Fruit fly (Drosophila melanogaster) whole organism, embryonic: Measurements from ENCODE around the gene CG15888.
A peak's percentile ranks its signal among the peaks of the same experiment; 100 is the strongest.

ENCODE experiments used
- Atf-2 ChIP-seq: fragments of 200-800 bp; sonication (Bioruptor generic); optimal IDR thresholded peaks from 2 replicates; lab custom pipeline; 2016; ENCODE audit warnings: missing biosample characterization, missing genetic modification characterization
- B-H2 ChIP-seq: fragments of 200-800 bp; sonication (Bioruptor generic); optimal IDR thresholded peaks from 2 replicates; lab custom pipeline; 2018; ENCODE audit warnings: missing biosample characterization, mild to moderate bottlenecking, missing genetic modification characterization
- CG11247 ChIP-seq: fragments of 200-800 bp; sonication (Bioruptor generic); IDR thresholded peaks from 2 replicates; pipeline ENCODE4 v1.3.6; 2022; ENCODE audit warnings: missing biosample characterization, missing genetic modification characterization
- CG11398 ChIP-seq: fragments of 200-800 bp; sonication (Bioruptor generic); optimal IDR thresholded peaks from 2 replicates; lab custom pipeline; 2016; ENCODE audit warnings: missing biosample characterization, missing genetic modification characterization
- CG11456 ChIP-seq: fragments of 200-800 bp; sonication (Bioruptor generic); IDR thresholded peaks from 3 replicates; pipeline ENCODE4 v1.3.6; 2022; ENCODE audit warnings: missing biosample characterization, missing genetic modification characterization
- CG12299 ChIP-seq: fragments of 200-800 bp; sonication (Bioruptor generic); optimal IDR thresholded peaks from 2 replicates; lab custom pipeline; 2018; ENCODE audit warnings: missing biosample characterization, mild to moderate bottlenecking, missing genetic modification characterization
- CG13424 ChIP-seq: fragments of 200-800 bp; sonication (Bioruptor generic); optimal IDR thresholded peaks from 2 replicates; lab custom pipeline; 2019; ENCODE audit warnings: missing biosample characterization, mild to moderate bottlenecking, missing genetic modification characterization, moderate library complexity
- CG13894 ChIP-seq: fragments of 200-800 bp; sonication (Bioruptor generic); optimal IDR thresholded peaks from 3 replicates; lab custom pipeline; 2018; ENCODE audit warnings: missing biosample characterization, mild to moderate bottlenecking, missing genetic modification characterization, moderate library complexity
- CG14014 ChIP-seq: fragments of 200-800 bp; sonication (Bioruptor generic); IDR thresholded peaks from 2 replicates; pipeline ENCODE4 v1.3.6; 2022; ENCODE audit warnings: missing biosample characterization, missing genetic modification characterization
- CG15073 ChIP-seq: fragments of 200-800 bp; sonication (Bioruptor generic); optimal IDR thresholded peaks from 2 replicates; lab custom pipeline; 2016; ENCODE audit warnings: missing biosample characterization, missing genetic modification characterization
- CG17328 ChIP-seq: fragments of 200-800 bp; sonication (Bioruptor generic); IDR thresholded peaks from 2 replicates; pipeline ENCODE4 v1.3.6; 2022; ENCODE audit warnings: missing biosample characterization, missing genetic modification characterization
- CG17361 ChIP-seq: fragments of 200-800 bp; sonication (Bioruptor generic); IDR thresholded peaks from 3 replicates; pipeline ENCODE4 v1.3.6; 2022; ENCODE audit warnings: missing biosample characterization, missing genetic modification characterization
- CG17802 ChIP-seq: fragments of 200-800 bp; sonication (Bioruptor generic); optimal IDR thresholded peaks from 2 replicates; lab custom pipeline; 2018; ENCODE audit warnings: missing biosample characterization, mild to moderate bottlenecking, missing genetic modification characterization, moderate library complexity
- CG33213 ChIP-seq: fragments of 200-800 bp; sonication (Bioruptor generic); optimal IDR thresholded peaks from 3 replicates; lab custom pipeline; 2016; ENCODE audit warnings: missing biosample characterization, missing genetic modification characterization
- CG3407 ChIP-seq: fragments of 200-800 bp; sonication (Bioruptor generic); optimal IDR thresholded peaks from 2 replicates; lab custom pipeline; 2018; ENCODE audit warnings: missing biosample characterization, mild to moderate bottlenecking, missing genetic modification characterization
- CG4282 ChIP-seq: fragments of 200-800 bp; sonication (Bioruptor generic); optimal IDR thresholded peaks from 2 replicates; lab custom pipeline; 2016; ENCODE audit warnings: missing biosample characterization, missing genetic modification characterization
- CG5245 ChIP-seq: fragments of 200-800 bp; sonication (Bioruptor generic); optimal IDR thresholded peaks from 3 replicates; lab custom pipeline; 2016; ENCODE audit warnings: missing biosample characterization, missing genetic modification characterization
- CG6175 ChIP-seq: fragments of 200-800 bp; sonication (Bioruptor generic); IDR thresholded peaks from 3 replicates; pipeline ENCODE4 v1.3.6; 2022; ENCODE audit warnings: missing biosample characterization, missing genetic modification characterization
- CG7745 ChIP-seq: fragments of 200-800 bp; sonication (Bioruptor generic); optimal IDR thresholded peaks from 2 replicates; lab custom pipeline; 2018; ENCODE audit warnings: missing biosample characterization, mild to moderate bottlenecking, missing genetic modification characterization, moderate library complexity
- CG7987 ChIP-seq: fragments of 200-800 bp; sonication (Bioruptor generic); optimal IDR thresholded peaks from 2 replicates; lab custom pipeline; 2018; ENCODE audit warnings: missing biosample characterization, mild to moderate bottlenecking, missing genetic modification characterization, moderate library complexity
- CG8359 ChIP-seq: fragments of 200-800 bp; sonication (Bioruptor generic); optimal IDR thresholded peaks from 2 replicates; lab custom pipeline; 2017; ENCODE audit warnings: missing biosample characterization, mild to moderate bottlenecking, missing genetic modification characterization, borderline replicate concordance
- CG9215 ChIP-seq: fragments of 200-800 bp; sonication (Bioruptor generic); IDR thresholded peaks from 2 replicates; pipeline ENCODE4 v1.3.6; 2022; ENCODE audit warnings: missing biosample characterization, missing genetic modification characterization
- CG9609 ChIP-seq: fragments of 200-800 bp; sonication (Bioruptor generic); optimal IDR thresholded peaks from 3 replicates; lab custom pipeline; 2016; ENCODE audit warnings: missing biosample characterization, missing genetic modification characterization
- CG9932 ChIP-seq: fragments of 200-800 bp; sonication (Bioruptor generic); IDR thresholded peaks from 2 replicates; pipeline ENCODE4 v1.3.6; 2022; ENCODE audit warnings: missing biosample characterization, missing genetic modification characterization
- Dad ChIP-seq: fragments of 200-800 bp; sonication (Bioruptor generic); optimal IDR thresholded peaks from 3 replicates; lab custom pipeline; 2016; ENCODE audit warnings: missing biosample characterization, missing genetic modification characterization
- Hr78 ChIP-seq, 2 experiments: fragments of 200-800 bp in 1 of 2; fragments of >200 bp in 1 of 2; sonication (Bioruptor generic) in 1 of 2; optimal IDR thresholded peaks; 2 replicates each; lab custom pipeline; 2017 to 2019; ENCODE audit warnings: missing biosample characterization in 2 of 2, missing genetic modification characterization in 2 of 2, mild to moderate bottlenecking in 1 of 2, moderate library complexity in 1 of 2
- Kr ChIP-seq: fragments of 200-800 bp; sonication (Bioruptor generic); optimal IDR thresholded peaks from 2 replicates; lab custom pipeline; 2017; ENCODE audit warnings: missing biosample characterization, mild to moderate bottlenecking, missing genetic modification characterization
- Mad ChIP-seq: fragments of 200-800 bp; sonication (Bioruptor generic); optimal IDR thresholded peaks from 2 replicates; lab custom pipeline; 2016; ENCODE audit warnings: missing biosample characterization, missing genetic modification characterization
- Poxn ChIP-seq: fragments of 200-800 bp; sonication (Bioruptor generic); IDR thresholded peaks from 2 replicates; pipeline ENCODE4 v1.3.6; 2022; ENCODE audit warnings: missing biosample characterization, missing genetic modification characterization
- Sox100B ChIP-seq: fragments of 200-800 bp; sonication (Bioruptor generic); optimal IDR thresholded peaks from 3 replicates; lab custom pipeline; 2018; ENCODE audit warnings: missing biosample characterization, mild to moderate bottlenecking, missing genetic modification characterization
- Trl ChIP-seq, 3 experiments: fragments of >200 bp in 2 of 3; fragments of 200-800 bp in 1 of 3; sonication (Bioruptor generic) in 1 of 3; optimal IDR thresholded peaks; 2 replicates in 1 of 3; 3 replicates in 2 of 3; lab custom pipeline; 2016 to 2017; ENCODE audit warnings: missing biosample characterization in 1 of 3, missing genetic modification characterization in 1 of 3
- ase ChIP-seq: fragments of 200-800 bp; sonication (Bioruptor generic); IDR thresholded peaks from 3 replicates; pipeline ENCODE4 v1.3.6; 2022; ENCODE audit warnings: missing biosample characterization, missing genetic modification characterization
- bbx ChIP-seq: fragments of 200-800 bp; sonication (Bioruptor generic); IDR thresholded peaks from 2 replicates; pipeline ENCODE4 v1.3.6; 2022; ENCODE audit warnings: missing biosample characterization, missing genetic modification characterization; ENCODE audit not compliant: partially characterized antibody
- bcd ChIP-seq: fragments of 200-800 bp; sonication (Bioruptor generic); optimal IDR thresholded peaks from 2 replicates; lab custom pipeline; 2017; ENCODE audit warnings: missing biosample characterization, mild to moderate bottlenecking, missing genetic modification characterization
- corto ChIP-seq: fragments of 200-800 bp; sonication (Bioruptor generic); optimal IDR thresholded peaks from 2 replicates; lab custom pipeline; 2016; ENCODE audit warnings: missing biosample characterization, mild to moderate bottlenecking, missing genetic modification characterization, moderate library complexity
- dan ChIP-seq: fragments of 200-800 bp; sonication (Bioruptor generic); IDR thresholded peaks from 2 replicates; pipeline ENCODE4 v1.3.6; 2022; ENCODE audit warnings: missing biosample characterization, missing genetic modification characterization
- eve ChIP-seq, 2 experiments: fragments of >200 bp; optimal IDR thresholded peaks; 2 replicates each; lab custom pipeline; 2017; ENCODE audit warnings: missing biosample characterization in 2 of 2, missing genetic modification characterization in 2 of 2
- ewg ChIP-seq: fragments of 200-800 bp; sonication (Bioruptor generic); optimal IDR thresholded peaks from 3 replicates; lab custom pipeline; 2017; ENCODE audit warnings: mild to moderate bottlenecking, missing biosample characterization, missing genetic modification reagents, missing genetic modification characterization
- h ChIP-seq: fragments of >200 bp; optimal IDR thresholded peaks from 2 replicates; lab custom pipeline; 2017
- ken ChIP-seq: fragments of 200-800 bp; sonication (Bioruptor generic); IDR thresholded peaks from 3 replicates; pipeline ENCODE4 v1.3.6; 2022; ENCODE audit warnings: missing biosample characterization, missing genetic modification characterization
- pb ChIP-seq: fragments of 200-800 bp; sonication (Bioruptor generic); optimal IDR thresholded peaks from 3 replicates; lab custom pipeline; 2016; ENCODE audit warnings: missing biosample characterization, missing genetic modification characterization
- pita ChIP-seq: fragments of 200-800 bp; sonication (Bioruptor generic); optimal IDR thresholded peaks from 2 replicates; lab custom pipeline; 2017; ENCODE audit warnings: missing biosample characterization, mild to moderate bottlenecking, missing genetic modification characterization
- sens ChIP-seq: fragments of 200-800 bp; sonication (Bioruptor generic); peaks from one replicate; lab custom pipeline; 2016; ENCODE audit warnings: missing biosample characterization, missing genetic modification characterization
- sisA ChIP-seq: fragments of 200-800 bp; sonication (Bioruptor generic); IDR thresholded peaks from 2 replicates; pipeline ENCODE4 v1.3.6; 2022; ENCODE audit warnings: missing biosample characterization, missing genetic modification characterization
- tap ChIP-seq: fragments of 200-800 bp; optimal IDR thresholded peaks from 3 replicates; lab custom pipeline; 2019; ENCODE audit warnings: missing biosample characterization, mild to moderate bottlenecking, missing genetic modification characterization, moderate library complexity
- tll ChIP-seq, 2 experiments: fragments of 200-800 bp in 1 of 2; fragments of >200 bp in 1 of 2; sonication (Bioruptor generic) in 1 of 2; optimal IDR thresholded peaks; 2 replicates each; lab custom pipeline; 2017 to 2019; ENCODE audit warnings: missing biosample characterization in 2 of 2, missing genetic modification characterization in 2 of 2, mild to moderate bottlenecking in 1 of 2, moderate library complexity in 1 of 2
- unpg ChIP-seq: fragments of 200-800 bp; sonication (Bioruptor generic); optimal IDR thresholded peaks from 3 replicates; lab custom pipeline; 2018; ENCODE audit warnings: missing biosample characterization, mild to moderate bottlenecking, missing genetic modification characterization, moderate library complexity
- zen2 ChIP-seq: fragments of 200-800 bp; sonication (Bioruptor generic); IDR thresholded peaks from 3 replicates; pipeline ENCODE4 v1.3.6; 2022; ENCODE audit warnings: missing biosample characterization, missing genetic modification characterization; ENCODE audit not compliant: partially characterized antibody

CG15888 gene

dm6 chr3R:13319170-13319569, 32.8 kb upstream of the CG15888 start, which contains the start of gene CG45080:
TSS of gene CG45080 (minus strand) at chr3R:13319270.
- TF ChIP-seq CG11456 (GFP tag; lab: Robert Waterston, UW), result 0 out of 3 replicates have a peak, but pooled peaks have one; percentile 13
- no peak for TF ChIP-seq Sox100B (GFP tag; lab: Kevin White, UChicago)

DNA sequence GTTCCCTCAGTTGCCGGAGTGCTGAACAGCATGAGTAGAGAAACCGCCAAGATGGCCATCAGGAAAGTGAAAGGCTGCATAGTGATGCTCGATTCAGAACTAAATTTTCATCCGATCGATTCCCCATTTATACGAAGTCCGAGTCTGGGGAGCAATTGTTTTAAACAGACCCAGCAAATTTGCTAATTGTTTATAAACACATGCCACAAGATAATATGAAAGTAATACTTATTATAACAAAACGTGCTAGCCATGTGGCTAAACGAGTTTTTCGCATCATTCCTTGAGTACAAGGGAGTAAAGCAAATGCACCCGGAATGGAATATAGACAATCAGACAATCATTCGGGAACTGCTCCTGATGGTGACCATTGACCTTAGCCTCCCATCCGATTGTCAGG, 26.8 kb upstream of the CG15888 start, which contains the start of gene CG44142:
CG44142 (minus strand) TSS at position 101 of the 400 bp plus-strand sequence.
- TF ChIP-seq CG14014, result no peak
- TF ChIP-seq bbx (GFP tag; lab: Robert Waterston, UW), result no peak
- TF ChIP-seq Mad, result no peak
- TF ChIP-seq Kr, result no peak
- TF ChIP-seq tll (GFP tag; optimal IDR thresholded peaks at IDR 0.05; lab: Kevin White, UChicago), result no peak
- no peak for TF ChIP-seq CG7987 (GFP tag; lab: Kevin White, UChicago)
- no peak for TF ChIP-seq sisA (GFP tag; lab: Robert Waterston, UW)
- TF ChIP-seq CG3407 (GFP tag; lab: Kevin White, UChicago), result no peak
- no peak for TF ChIP-seq ase (GFP tag; lab: Robert Waterston, UW)
- TF ChIP-seq CG17802 (tag; lab: Kevin White, UChicago), result no peak
- TF ChIP-seq CG11247 (GFP tag; lab: Robert Waterston, UW), result no peak
- no peak for TF ChIP-seq CG6175 (GFP tag; lab: Robert Waterston, UW)
- no peak for TF ChIP-seq CG5245 (GFP tag; lab: Kevin White, UChicago)
- TF ChIP-seq unpg, result no peak
- TF ChIP-seq CG9215 (GFP tag; lab: Robert Waterston, UW), result no peak
- no peak for TF ChIP-seq CG33213 (GFP tag; lab: Kevin White, UChicago)
- no peak for TF ChIP-seq CG12299 (tag; lab: Kevin White, UChicago)

dm6 chr3R:13309133-13309711, 22.9 kb upstream of the CG15888 start:
- no peak for TF ChIP-seq Trl (optimal IDR thresholded peaks at IDR 0.05; lab: Kevin White, UChicago)
- no peak for TF ChIP-seq Trl (GFP tag; optimal IDR thresholded peaks at IDR 0.05; lab: Kevin White, UChicago)
- no peak for TF ChIP-seq CG15073 (GFP tag; lab: Kevin White, UChicago)
- TF ChIP-seq bcd (GFP tag; lab: Kevin White, UChicago), result no peak
- no peak for TF ChIP-seq CG4282 (GFP tag; lab: Kevin White, UChicago)
- TF ChIP-seq pita, result peak; percentile 47
- TF ChIP-seq Poxn (GFP tag; lab: Robert Waterston, UW), result no peak
- TF ChIP-seq Atf-2 (GFP tag; lab: Kevin White, UChicago), result no peak
- TF ChIP-seq CG8359 (GFP tag; lab: Kevin White, UChicago), result no peak
- TF ChIP-seq CG13894 (tag; lab: Kevin White, UChicago), result no peak
- no peak for TF ChIP-seq ken (GFP tag; lab: Robert Waterston, UW)
- no peak for TF ChIP-seq pb (GFP tag; lab: Kevin White, UChicago)
- TF ChIP-seq dan (GFP tag; lab: Robert Waterston, UW), result no peak
- no peak for TF ChIP-seq CG11398
- no peak for TF ChIP-seq CG17361
- TF ChIP-seq tap (tag; lab: Kevin White, UChicago), result no peak
- TF ChIP-seq h (lab: Kevin White, UChicago), result no peak
- TF ChIP-seq Hr78 (GFP tag; optimal IDR thresholded peaks at IDR 0.05; lab: Kevin White, UChicago), result no peak
- no peak for TF ChIP-seq CG9932
- TF ChIP-seq CG13424, result no peak
- no peak for TF ChIP-seq ewg (GFP tag; lab: Kevin White, UChicago)
- TF ChIP-seq zen2 (GFP tag; lab: Robert Waterston, UW), result no peak
- TF ChIP-seq eve (GFP tag; optimal IDR thresholded peaks at IDR 0.05; lab: Kevin White, UChicago), result no peak
- no peak for TF ChIP-seq sens (GFP tag; lab: Kevin White, UChicago)
- TF ChIP-seq CG9609 (GFP tag; lab: Kevin White, UChicago), result no peak
- TF ChIP-seq CG7745 (tag; lab: Kevin White, UChicago), result no peak
- TF ChIP-seq Dad (GFP tag; lab: Kevin White, UChicago), result no peak
- no peak for TF ChIP-seq corto (GFP tag; lab: Kevin White, UChicago)
- no peak for TF ChIP-seq CG17328 (GFP tag; lab: Robert Waterston, UW)
- TF ChIP-seq B-H2 (GFP tag; lab: Kevin White, UChicago), result no peak
